Fruit fly (Drosophila melanogaster) whole organism, embryonic: ENCODE measurements around the gene HIP-R.
A peak's percentile ranks its signal among the peaks of the same experiment; 100 is the strongest.

Source experiments
- Adf1 ChIP-seq: fragments of 200-800 bp; sonication (Bioruptor generic); IDR thresholded peaks from 2 replicates; pipeline ENCODE4 v1.3.6; 2022; ENCODE audit warnings: missing biosample characterization, missing genetic modification characterization
- Bdp1 ChIP-seq: fragments of 200-800 bp; sonication (Bioruptor generic); optimal IDR thresholded peaks from 3 replicates; lab custom pipeline; 2016; ENCODE audit warnings: missing biosample characterization, missing genetic modification characterization
- CG10366 ChIP-seq: fragments of 200-800 bp; sonication (Bioruptor generic); IDR thresholded peaks from 2 replicates; pipeline ENCODE4 v1.3.6; 2022; ENCODE audit warnings: missing biosample characterization, missing genetic modification characterization
- CG11247 ChIP-seq: fragments of 200-800 bp; sonication (Bioruptor generic); IDR thresholded peaks from 2 replicates; pipeline ENCODE4 v1.3.6; 2022; ENCODE audit warnings: missing biosample characterization, missing genetic modification characterization
- CG12104 ChIP-seq: fragments of 200-800 bp; sonication (Bioruptor generic); optimal IDR thresholded peaks from 3 replicates; lab custom pipeline; 2016; ENCODE audit warnings: missing biosample characterization, missing genetic modification characterization
- CG16813 ChIP-seq: fragments of 200-800 bp; sonication (Bioruptor generic); IDR thresholded peaks from 3 replicates; pipeline ENCODE4 v1.3.6; 2022; ENCODE audit warnings: missing biosample characterization, missing genetic modification characterization; ENCODE audit not compliant: partially characterized antibody
- CG17328 ChIP-seq: fragments of 200-800 bp; sonication (Bioruptor generic); IDR thresholded peaks from 2 replicates; pipeline ENCODE4 v1.3.6; 2022; ENCODE audit warnings: missing biosample characterization, missing genetic modification characterization
- CG17829 ChIP-seq: fragments of 200-800 bp; optimal IDR thresholded peaks from 2 replicates; lab custom pipeline; 2019; ENCODE audit warnings: missing biosample characterization, mild to moderate bottlenecking, missing genetic modification characterization, moderate library complexity
- CG1792 ChIP-seq: fragments of 200-800 bp; sonication (Bioruptor generic); optimal IDR thresholded peaks from 2 replicates; lab custom pipeline; 2016; ENCODE audit warnings: missing biosample characterization, missing genetic modification characterization
- CG18262 ChIP-seq: fragments of 200-800 bp; optimal IDR thresholded peaks from 3 replicates; lab custom pipeline; 2019; ENCODE audit warnings: missing biosample characterization, mild to moderate bottlenecking, missing genetic modification characterization, moderate library complexity
- CG31224 ChIP-seq: fragments of 200-800 bp; sonication (Bioruptor generic); IDR thresholded peaks from 2 replicates; pipeline ENCODE4 v1.3.6; 2022; ENCODE audit warnings: missing biosample characterization, missing genetic modification characterization
- CG3407 ChIP-seq: fragments of 200-800 bp; sonication (Bioruptor generic); optimal IDR thresholded peaks from 2 replicates; lab custom pipeline; 2018; ENCODE audit warnings: missing biosample characterization, mild to moderate bottlenecking, missing genetic modification characterization
- CG34224 ChIP-seq: fragments of 200-800 bp; sonication (Bioruptor generic); IDR thresholded peaks from 3 replicates; pipeline ENCODE4 v1.3.6; 2022; ENCODE audit warnings: missing biosample characterization, missing genetic modification characterization; ENCODE audit not compliant: partially characterized antibody
- CG3995 ChIP-seq: fragments of 200-800 bp; sonication (Bioruptor generic); optimal IDR thresholded peaks from 3 replicates; lab custom pipeline; 2016; ENCODE audit warnings: missing biosample characterization, missing genetic modification characterization
- CG5245 ChIP-seq: fragments of 200-800 bp; sonication (Bioruptor generic); optimal IDR thresholded peaks from 3 replicates; lab custom pipeline; 2016; ENCODE audit warnings: missing biosample characterization, missing genetic modification characterization
- CG6272 ChIP-seq: fragments of 200-800 bp; sonication (Bioruptor generic); IDR thresholded peaks from 2 replicates; pipeline ENCODE4 v1.3.6; 2022; ENCODE audit warnings: missing biosample characterization, missing genetic modification characterization
- CG8924 ChIP-seq: fragments of 200-800 bp; optimal IDR thresholded peaks from 3 replicates; lab custom pipeline; 2019; ENCODE audit warnings: missing biosample characterization, mild to moderate bottlenecking, missing genetic modification characterization, moderate library complexity
- CTCF ChIP-seq: fragments of 200-800 bp; sonication (Bioruptor generic); optimal IDR thresholded peaks from 2 replicates; lab custom pipeline; 2017; ENCODE audit warnings: missing biosample characterization, mild to moderate bottlenecking, missing genetic modification characterization, moderate library complexity
- Deaf1 ChIP-seq: fragments of 200-800 bp; optimal IDR thresholded peaks from 3 replicates; lab custom pipeline; 2019; ENCODE audit warnings: missing biosample characterization, mild to moderate bottlenecking, missing genetic modification characterization, moderate library complexity
- E2f2 ChIP-seq: fragments of 200-800 bp; sonication (Bioruptor generic); IDR thresholded peaks from 2 replicates; pipeline ENCODE4 v1.3.6; 2022; ENCODE audit warnings: missing biosample characterization, missing genetic modification characterization
- Elba2 ChIP-seq: fragments of 200-800 bp; sonication (Bioruptor generic); optimal IDR thresholded peaks from 3 replicates; lab custom pipeline; 2016; ENCODE audit warnings: missing biosample characterization, missing genetic modification characterization
- Fer2 ChIP-seq: fragments of 200-800 bp; sonication (Bioruptor generic); optimal IDR thresholded peaks from 2 replicates; lab custom pipeline; 2018; ENCODE audit warnings: missing biosample characterization, mild to moderate bottlenecking, missing genetic modification characterization, moderate library complexity
- Gug ChIP-seq: fragments of 200-800 bp; sonication (Bioruptor generic); IDR thresholded peaks from 4 replicates; pipeline ENCODE4 v1.3.6; 2022; ENCODE audit warnings: missing biosample characterization, missing genetic modification characterization
- HHEX ChIP-seq: fragments of 200-800 bp; sonication (Bioruptor generic); optimal IDR thresholded peaks from 3 replicates; lab custom pipeline; 2017; ENCODE audit warnings: missing biosample characterization, mild to moderate bottlenecking, missing genetic modification characterization, missing genetic modification reagents
- HLH3B ChIP-seq: fragments of 200-800 bp; sonication (Bioruptor generic); IDR thresholded peaks from 2 replicates; pipeline ENCODE4 v1.3.6; 2022; ENCODE audit warnings: missing biosample characterization, missing genetic modification characterization
- Hr3 ChIP-seq: fragments of 200-800 bp; sonication (Bioruptor generic); optimal IDR thresholded peaks from 3 replicates; lab custom pipeline; 2016; ENCODE audit warnings: missing biosample characterization, missing genetic modification characterization
- MBD-R2 ChIP-seq: fragments of 200-800 bp; sonication (Bioruptor generic); IDR thresholded peaks from 2 replicates; pipeline ENCODE4 v1.3.6; 2022; ENCODE audit warnings: missing biosample characterization, missing genetic modification characterization
- MTF-1 ChIP-seq: fragments of 200-800 bp; sonication (Bioruptor generic); optimal IDR thresholded peaks from 2 replicates; lab custom pipeline; 2018; ENCODE audit warnings: missing biosample characterization, mild to moderate bottlenecking, missing genetic modification characterization, borderline replicate concordance
- Max ChIP-seq: fragments of 200-800 bp; sonication (Bioruptor generic); optimal IDR thresholded peaks from 2 replicates; lab custom pipeline; 2016; ENCODE audit warnings: missing biosample characterization, mild to moderate bottlenecking, missing genetic modification characterization
- NfI ChIP-seq: fragments of 200-800 bp; sonication (Bioruptor generic); optimal IDR thresholded peaks from 3 replicates; lab custom pipeline; 2018; ENCODE audit warnings: missing biosample characterization, mild to moderate bottlenecking, missing genetic modification characterization, moderate library complexity
- Rx ChIP-seq: fragments of 200-800 bp; sonication (Bioruptor generic); IDR thresholded peaks from 2 replicates; pipeline ENCODE4 v1.3.6; 2022; ENCODE audit warnings: missing biosample characterization, missing genetic modification characterization
- Trl ChIP-seq, 3 experiments: fragments of >200 bp in 2 of 3; fragments of 200-800 bp in 1 of 3; sonication (Bioruptor generic) in 1 of 3; optimal IDR thresholded peaks; 2 replicates in 1 of 3; 3 replicates in 2 of 3; lab custom pipeline; 2016 to 2017; ENCODE audit warnings: missing biosample characterization in 1 of 3, missing genetic modification characterization in 1 of 3
- Xbp1 ChIP-seq: fragments of 200-800 bp; sonication (Bioruptor generic); optimal IDR thresholded peaks from 3 replicates; lab custom pipeline; 2016; ENCODE audit warnings: missing biosample characterization, mild to moderate bottlenecking, missing genetic modification characterization
- ap ChIP-seq: fragments of 200-800 bp; sonication (Bioruptor generic); IDR thresholded peaks from 2 replicates; pipeline ENCODE4 v1.3.6; 2022; ENCODE audit warnings: missing biosample characterization, missing genetic modification characterization
- ato ChIP-seq: fragments of 200-800 bp; sonication (Bioruptor generic); IDR thresholded peaks from 2 replicates; pipeline ENCODE4 v1.3.6; 2022; ENCODE audit warnings: missing biosample characterization, missing genetic modification characterization; ENCODE audit not compliant: partially characterized antibody
- bigmax ChIP-seq: fragments of 200-800 bp; sonication (Bioruptor generic); optimal IDR thresholded peaks from 2 replicates; lab custom pipeline; 2018; ENCODE audit warnings: missing biosample characterization, mild to moderate bottlenecking, missing genetic modification characterization
- btn ChIP-seq: fragments of 200-800 bp; sonication (Bioruptor generic); optimal IDR thresholded peaks from 2 replicates; lab custom pipeline; 2016; ENCODE audit warnings: missing biosample characterization, missing genetic modification characterization
- chinmo ChIP-seq: fragments of 200-800 bp; sonication (Bioruptor generic); IDR thresholded peaks from 4 replicates; pipeline ENCODE4 v1.3.6; 2022; ENCODE audit warnings: missing biosample characterization, missing genetic modification characterization; ENCODE audit not compliant: partially characterized antibody
- dmrt99B ChIP-seq: fragments of 200-800 bp; sonication (Bioruptor generic); optimal IDR thresholded peaks from 2 replicates; lab custom pipeline; 2018; ENCODE audit warnings: missing biosample characterization, mild to moderate bottlenecking, missing genetic modification characterization, moderate library complexity
- dpn ChIP-seq, 2 experiments: fragments of 200-800 bp; sonication (Bioruptor generic); optimal IDR thresholded peaks; 3 replicates each; lab custom pipeline; 2016; ENCODE audit warnings: missing biosample characterization in 2 of 2, missing genetic modification characterization in 2 of 2
- esg ChIP-seq: fragments of 200-800 bp; sonication (Bioruptor generic); conservative IDR thresholded peaks from 2 replicates; pipeline ENCODE4 v1.3.6; 2022; ENCODE audit warnings: missing biosample characterization, missing genetic modification characterization
- eve ChIP-seq, 2 experiments: fragments of >200 bp; optimal IDR thresholded peaks; 2 replicates each; lab custom pipeline; 2017; ENCODE audit warnings: missing biosample characterization in 2 of 2, missing genetic modification characterization in 2 of 2
- insv ChIP-seq, 2 experiments: fragments of 200-800 bp; sonication (Bioruptor generic); optimal IDR thresholded peaks; 3 replicates each; lab custom pipeline; 2016 to 2018; ENCODE audit warnings: missing biosample characterization in 2 of 2, missing genetic modification characterization in 2 of 2
- lov ChIP-seq, 2 experiments: fragments of 200-800 bp in 1 of 2; fragments of >200 bp in 1 of 2; sonication (Bioruptor generic) in 1 of 2; IDR thresholded peaks in 1 of 2; optimal IDR thresholded peaks in 1 of 2; 2 replicates in 1 of 2; 3 replicates in 1 of 2; pipeline versions ENCODE4 v1.3.6 to Lab custom; 2017 to 2022; ENCODE audit warnings: missing biosample characterization in 1 of 2, missing genetic modification characterization in 1 of 2
- pros ChIP-seq: fragments of 200-800 bp; sonication (Bioruptor generic); optimal IDR thresholded peaks from 3 replicates; lab custom pipeline; 2019; ENCODE audit warnings: missing biosample characterization, mild to moderate bottlenecking, missing genetic modification characterization, moderate library complexity
- scrt ChIP-seq: fragments of 200-800 bp; sonication (Bioruptor generic); optimal IDR thresholded peaks from 2 replicates; lab custom pipeline; 2018; ENCODE audit warnings: missing biosample characterization, mild to moderate bottlenecking, missing genetic modification characterization, moderate library complexity
- sens ChIP-seq: fragments of 200-800 bp; sonication (Bioruptor generic); peaks from one replicate; lab custom pipeline; 2016; ENCODE audit warnings: missing biosample characterization, missing genetic modification characterization
- sqz ChIP-seq: fragments of 200-800 bp; sonication (Bioruptor generic); optimal IDR thresholded peaks from 3 replicates; lab custom pipeline; 2018; ENCODE audit warnings: missing biosample characterization, mild to moderate bottlenecking, missing genetic modification characterization
- stwl ChIP-seq: fragments of 200-800 bp; sonication (Bioruptor generic); optimal IDR thresholded peaks from 3 replicates; lab custom pipeline; 2018; ENCODE audit warnings: missing biosample characterization, mild to moderate bottlenecking, missing genetic modification characterization, moderate library complexity
- ttk ChIP-seq: fragments of 200-800 bp; sonication (Bioruptor generic); IDR thresholded peaks from 2 replicates; pipeline ENCODE4 v2.1.2; 2022; ENCODE audit warnings: missing biosample characterization, missing genetic modification characterization
- wek ChIP-seq: fragments of 200-800 bp; sonication (Bioruptor generic); optimal IDR thresholded peaks from 3 replicates; lab custom pipeline; 2018; ENCODE audit warnings: missing biosample characterization, mild to moderate bottlenecking, missing genetic modification characterization, moderate library complexity

Gene HIP-R

DNA sequence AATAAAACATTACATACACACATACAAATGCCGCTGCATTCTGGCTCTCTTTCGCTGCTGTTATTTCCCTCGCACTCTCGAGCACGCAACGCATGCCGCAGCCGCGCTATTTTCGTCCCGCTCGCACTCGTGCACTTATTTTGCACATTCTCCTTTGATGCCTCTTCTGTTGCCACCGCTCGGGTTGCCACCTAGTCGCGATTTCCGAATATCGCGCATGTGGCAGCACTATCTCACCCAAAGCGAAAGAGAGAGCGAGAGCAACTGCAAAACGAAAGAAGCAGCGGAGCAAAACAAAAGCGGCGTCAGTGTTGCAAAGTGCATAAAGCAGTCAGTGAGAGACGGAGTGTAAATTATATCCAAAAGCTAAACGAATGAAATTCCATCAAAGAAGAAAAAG, 8.9 kb upstream of the HIP-R start (continued):
- peak; percentile 36; the same call in 1 of the 2 replicates for TF ChIP-seq E2f2 (GFP tag; lab: Robert Waterston, UW)
- peak; percentile 33 for TF ChIP-seq CG17829 (tag; lab: Kevin White, UChicago)
- TF ChIP-seq Elba2 (GFP tag; lab: Kevin White, UChicago), result no peak
- TF ChIP-seq bigmax, result no peak
- peak; percentile 57 for TF ChIP-seq CG34224 (GFP tag; lab: Robert Waterston, UW)
- no peak for TF ChIP-seq Xbp1 (GFP tag; lab: Kevin White, UChicago)
- no peak for TF ChIP-seq Gug (GFP tag; lab: Robert Waterston, UW)
- no peak; the same call in 1 of the 2 replicates for TF ChIP-seq HLH3B (GFP tag; lab: Robert Waterston, UW)
- no peak for TF ChIP-seq CG3995 (GFP tag; lab: Kevin White, UChicago)
- no peak for TF ChIP-seq MTF-1
- TF ChIP-seq sens (GFP tag; lab: Kevin White, UChicago), result peak; percentile 88
- TF ChIP-seq dmrt99B, result peak; percentile 1
- TF ChIP-seq esg (GFP tag; lab: Robert Waterston, UW), result no peak
- TF ChIP-seq chinmo (GFP tag; lab: Robert Waterston, UW), result peak; percentile 99
- no peak for TF ChIP-seq CG3407 (GFP tag; lab: Kevin White, UChicago)
- TF ChIP-seq sqz, result no peak
- peak; percentile 24; the same call in 1 of the 2 replicates for TF ChIP-seq MBD-R2
- no peak for TF ChIP-seq CG10366 (GFP tag; lab: Robert Waterston, UW)
- TF ChIP-seq CG16813 (GFP tag; lab: Robert Waterston, UW), result 0 out of 3 replicates have a peak, but pooled peaks have one; percentile 27
- no peak for TF ChIP-seq ap (GFP tag; lab: Robert Waterston, UW)
- TF ChIP-seq scrt (GFP tag; lab: Kevin White, UChicago), result peak; percentile 33
- no peak for TF ChIP-seq Max (GFP tag; lab: Kevin White, UChicago)
- no peak for TF ChIP-seq pros (GFP tag; lab: Kevin White, UChicago)
- peak; percentile 70 for TF ChIP-seq CG8924 (tag; lab: Kevin White, UChicago)
- no peak for TF ChIP-seq CG1792 (GFP tag; lab: Kevin White, UChicago)
- peak; percentile 0 for TF ChIP-seq NfI (GFP tag; lab: Kevin White, UChicago)
- no peak for TF ChIP-seq Hr3 (GFP tag; lab: Kevin White, UChicago)
- peak; percentile 55 to 57 for TF ChIP-seq Trl (optimal IDR thresholded peaks at IDR 0.05; lab: Kevin White, UChicago)
- peak; percentile 75 for TF ChIP-seq Trl (GFP tag; optimal IDR thresholded peaks at IDR 0.05; lab: Kevin White, UChicago)
- TF ChIP-seq btn (GFP tag; lab: Kevin White, UChicago), result no peak
- TF ChIP-seq dpn (GFP tag; optimal IDR thresholded peaks at IDR 0.05; lab: Kevin White, UChicago), result peak in 1 of 2 experiments; percentile 23
- no peak for TF ChIP-seq Fer2
- no peak for TF ChIP-seq wek
- TF ChIP-seq stwl (tag; lab: Kevin White, UChicago), result peak; percentile 98
- TF ChIP-seq CG11247 (GFP tag; lab: Robert Waterston, UW), result no peak
- 0 out of 2 replicates have a peak, but pooled peaks have one; percentile 13 for TF ChIP-seq CG31224 (GFP tag; lab: Robert Waterston, UW)
- no peak for TF ChIP-seq eve (GFP tag; optimal IDR thresholded peaks at IDR 0.05; lab: Kevin White, UChicago)
- TF ChIP-seq Rx (GFP tag; lab: Robert Waterston, UW), result no peak
- peak; percentile 62 for TF ChIP-seq Deaf1 (tag; lab: Kevin White, UChicago)
- TF ChIP-seq CG5245 (GFP tag; lab: Kevin White, UChicago), result no peak
- TF ChIP-seq ato (GFP tag; lab: Robert Waterston, UW), result peak; percentile 41; the same call in 1 of the 2 replicates
- TF ChIP-seq insv (GFP tag; optimal IDR thresholded peaks at IDR 0.05; lab: Kevin White, UChicago), result no peak
- peak; percentile 77 for TF ChIP-seq Adf1 (GFP tag; lab: Robert Waterston, UW)
- TF ChIP-seq CTCF, result no peak
- no peak for TF ChIP-seq CG18262 (tag; lab: Kevin White, UChicago)
- TF ChIP-seq CG6272 (GFP tag; lab: Robert Waterston, UW), result no peak
- TF ChIP-seq CG12104 (GFP tag; lab: Kevin White, UChicago), result no peak
- TF ChIP-seq Bdp1 (GFP tag; lab: Kevin White, UChicago), result no peak
- TF ChIP-seq HHEX, result peak; percentile 36
- no peak for TF ChIP-seq CG17328 (GFP tag; lab: Robert Waterston, UW)
- no peak for TF ChIP-seq ttk (GFP tag; lab: Robert Waterston, UW)
- no peak for TF ChIP-seq lov (optimal IDR thresholded peaks at IDR 0.05; lab: Kevin White, UChicago)
- TF ChIP-seq lov (GFP tag; IDR thresholded peaks at IDR 0.05; lab: Robert Waterston, UW), result 0 out of 3 replicates have a peak, but pooled peaks have one; percentile 18
